Fruit fly (Drosophila melanogaster) Kc167 (cell line): ENCODE data around the gene Ac13E.

Experiments used
- Myc ChIP-seq: fragments of >200 bp; optimal IDR thresholded peaks from 2 replicates; lab custom pipeline; 2017; ENCODE audit warnings: missing external identifiers
- Sin3A ChIP-seq: fragments of >200 bp; optimal IDR thresholded peaks from 2 replicates; lab custom pipeline; 2018; ENCODE audit warnings: missing external identifiers
- h ChIP-seq: fragments of >200 bp; optimal IDR thresholded peaks from 3 replicates; lab custom pipeline; 2018; ENCODE audit warnings: missing external identifiers
- insv ChIP-seq: fragments of >200 bp; optimal IDR thresholded peaks from 3 replicates; lab custom pipeline; 2018; ENCODE audit warnings: missing external identifiers
- psq ChIP-seq: fragments of >200 bp; optimal IDR thresholded peaks from 2 replicates; lab custom pipeline; 2017; ENCODE audit warnings: missing external identifiers
- ttk ChIP-seq: sonication (Bioruptor generic); optimal IDR thresholded peaks from 2 replicates; lab custom pipeline; 2017; ENCODE audit warnings: missing external identifiers

DNA sequence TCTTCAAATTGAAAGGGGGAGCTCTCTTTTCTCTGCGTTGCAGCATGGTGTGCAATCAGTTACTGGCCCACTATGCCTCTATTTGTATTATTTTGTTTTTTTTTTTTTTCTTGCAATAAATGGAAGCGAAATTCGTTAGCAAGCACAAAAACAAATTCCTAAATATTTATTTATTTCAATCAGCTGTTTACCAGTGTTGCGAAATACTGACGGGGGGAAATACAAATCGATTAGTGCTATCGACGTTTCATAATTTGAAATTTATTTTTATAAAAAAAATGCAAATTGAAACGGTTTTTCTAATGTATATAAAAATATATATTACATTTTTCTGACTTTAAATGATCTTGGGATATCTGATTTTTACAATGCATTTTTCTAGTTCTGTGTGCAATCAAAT lies 17.9 kb upstream of the Ac13E start, which contains the start of gene CG15643:
- TF ChIP-seq ttk (lab: Kevin White, UChicago) (no peak), h (lab: Kevin White, UChicago) (no peak), Sin3A (lab: Kevin White, UChicago) (no peak), psq (no peak), Myc (no peak), insv (no peak)
